Worm (Caenorhabditis elegans) whole organism, early embryonic: ENCODE measurements around the gene Y57G7A.3.

ENCODE experiments used
- B0310.2 ChIP-seq: sonication (generic microtip); optimal IDR thresholded peaks from 2 replicates; lab custom pipeline; 2016; ENCODE audit warnings: mild to moderate bottlenecking, missing genetic modification characterization, missing compliant biosample characterization
- F13C5.2 ChIP-seq: sonication (generic microtip); optimal IDR thresholded peaks from 2 replicates; lab custom pipeline; 2017; ENCODE audit warnings: mild to moderate bottlenecking, missing genetic modification characterization, inconsistent platforms, missing compliant biosample characterization
- aly-1 ChIP-seq: sonication (generic microtip); optimal IDR thresholded peaks from 2 replicates; lab custom pipeline; 2016; ENCODE audit warnings: missing genetic modification characterization, missing compliant biosample characterization
- ama-1 ChIP-seq: fragments of 150-350 bp; optimal IDR thresholded peaks from 2 replicates; lab custom pipeline; 2014
- ceh-13 ChIP-seq: fragments of 200-800 bp; sonication (Bioruptor generic); optimal IDR thresholded peaks from 2 replicates; lab custom pipeline; 2018; ENCODE audit warnings: mild to moderate bottlenecking, missing genetic modification characterization, missing compliant biosample characterization
- ceh-36 ChIP-seq: sonication (generic microtip); optimal IDR thresholded peaks from 2 replicates; lab custom pipeline; 2016; ENCODE audit warnings: missing genetic modification characterization, inconsistent platforms, missing compliant biosample characterization
- ets-7 ChIP-seq: sonication (generic microtip); optimal IDR thresholded peaks from 2 replicates; lab custom pipeline; 2016; ENCODE audit warnings: missing genotype, missing genetic modification characterization, missing compliant biosample characterization
- flt-1 ChIP-seq: fragments of 200-800 bp; sonication (Bioruptor generic); IDR thresholded peaks from 2 replicates; pipeline ENCODE4 v1.3.6; 2022; ENCODE audit warnings: missing genetic modification characterization, missing compliant biosample characterization
- hmbx-1 ChIP-seq: sonication (generic microtip); optimal IDR thresholded peaks from 2 replicates; lab custom pipeline; 2016; ENCODE audit warnings: mild to moderate bottlenecking, missing genetic modification characterization, missing compliant biosample characterization
- hmg-4 ChIP-seq: fragments of 200-800 bp; sonication (Bioruptor generic); optimal IDR thresholded peaks from 2 replicates; lab custom pipeline; 2018; ENCODE audit warnings: mild to moderate bottlenecking, missing genetic modification characterization, missing compliant biosample characterization
- hnd-1 ChIP-seq: sonication (generic microtip); optimal IDR thresholded peaks from 2 replicates; lab custom pipeline; 2016; ENCODE audit warnings: missing genetic modification characterization, missing compliant biosample characterization
- pes-1 ChIP-seq: fragments of 200-800 bp; sonication (Bioruptor generic); IDR thresholded peaks from 2 replicates; pipeline ENCODE4 v1.3.6; 2022; ENCODE audit warnings: missing genetic modification reagents, missing genetic modification characterization, missing compliant biosample characterization
- scrt-1 ChIP-seq: fragments of 200-800 bp; sonication (Bioruptor generic); IDR thresholded peaks from 2 replicates; pipeline ENCODE4 v1.3.6; 2022; ENCODE audit warnings: missing genetic modification characterization, missing compliant biosample characterization
- sea-1 ChIP-seq: fragments of 200-800 bp; sonication (Bioruptor generic); conservative IDR thresholded peaks from 2 replicates; pipeline ENCODE4 v1.3.6; 2022; ENCODE audit warnings: missing genetic modification characterization, missing compliant biosample characterization
- tbx-11 ChIP-seq: fragments of 200-800 bp; sonication (Bioruptor generic); IDR thresholded peaks from 2 replicates; pipeline ENCODE4 v1.3.6; 2022; ENCODE audit warnings: missing genetic modification characterization, missing compliant biosample characterization
- tbx-37 ChIP-seq: fragments of 200-800 bp; sonication (Bioruptor generic); conservative IDR thresholded peaks from 2 replicates; pipeline ENCODE4 v1.3.6; 2022; ENCODE audit warnings: missing genetic modification reagents, missing genetic modification characterization, missing compliant biosample characterization
- tra-4 ChIP-seq: sonication (generic microtip); optimal IDR thresholded peaks from 2 replicates; lab custom pipeline; 2017; ENCODE audit warnings: missing genetic modification characterization, missing compliant biosample characterization

Y57G7A.3 gene

DNA sequence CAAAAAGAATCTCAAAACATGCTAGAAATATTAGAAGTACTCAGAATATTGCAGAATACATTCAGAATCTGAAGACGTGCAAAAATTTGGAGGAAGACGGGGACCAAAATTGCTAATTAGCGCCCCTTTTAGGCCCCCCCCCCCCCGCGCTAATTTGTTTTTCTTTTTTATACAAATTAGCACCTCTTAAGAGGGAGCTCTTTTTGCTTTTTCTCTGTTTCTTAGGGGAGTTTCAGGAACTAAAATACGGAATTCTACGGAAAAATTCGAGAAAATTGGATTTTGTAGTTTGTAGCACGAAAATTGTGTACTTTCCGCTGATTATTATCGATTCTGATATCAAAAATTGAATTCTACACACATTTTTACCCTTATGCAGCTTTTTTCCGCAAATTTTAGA lies 16.0 kb downstream of the Y57G7A.3 start, which contains the start of gene glb-31:
glb-31 (minus strand) TSS at position 101 of the 400 bp plus-strand sequence.
- TF ChIP-seq tbx-37 (no peak), ets-7 (tag; lab: Kevin White, UChicago) (no peak), aly-1 (tag; lab: Kevin White, UChicago) (no peak), hmbx-1 (tag; lab: Kevin White, UChicago) (no peak), sea-1 (GFP tag; lab: Robert Waterston, UW) (no peak), pes-1 (GFP tag; lab: Robert Waterston, UW) (no peak), B0310.2 (tag; lab: Kevin White, UChicago) (no peak), ceh-36 (tag; lab: Kevin White, UChicago) (no peak), F13C5.2 (tag; lab: Kevin White, UChicago) (no peak), flt-1 (no peak), ama-1 (lab: Kevin White, UChicago) (no peak), tbx-11 (GFP tag; lab: Robert Waterston, UW) (no peak), hnd-1 (tag; lab: Kevin White, UChicago) (no peak), scrt-1 (GFP tag; lab: Robert Waterston, UW) (no peak), hmg-4 (GFP tag; lab: Kevin White, UChicago) (no peak), tra-4 (tag; lab: Kevin White, UChicago) (no peak), ceh-13 (GFP tag; lab: Kevin White, UChicago) (no peak)

DNA sequence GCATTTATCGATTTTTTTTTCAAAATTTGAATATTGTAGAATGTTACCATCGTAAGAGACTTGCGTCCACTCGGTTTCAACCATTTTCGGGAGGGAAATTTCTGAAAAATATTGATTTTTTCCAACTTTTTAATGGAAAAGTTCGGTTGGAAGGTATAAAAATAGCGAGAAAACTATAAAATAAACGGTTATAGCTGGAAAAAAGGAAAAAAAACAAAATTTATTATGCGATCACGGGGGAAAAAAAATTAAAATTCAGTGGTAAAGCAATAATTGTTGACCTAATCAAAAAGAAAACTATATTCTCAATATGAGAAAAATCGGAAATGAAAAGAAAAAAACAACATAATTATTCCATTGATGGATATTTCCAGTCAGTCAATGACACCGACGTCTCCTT lies 20.5 kb downstream of the Y57G7A.3 start, which contains the start of gene emc-2:
emc-2 (minus strand) TSS at position 101 of the 400 bp plus-strand sequence.
- TF ChIP-seq tbx-37 (no peak), scrt-1 (GFP tag; lab: Robert Waterston, UW) (no peak), ceh-13 (GFP tag; lab: Kevin White, UChicago) (no peak), ets-7 (tag; lab: Kevin White, UChicago) (no peak), pes-1 (GFP tag; lab: Robert Waterston, UW) (no peak), tbx-11 (GFP tag; lab: Robert Waterston, UW) (no peak), sea-1 (GFP tag; lab: Robert Waterston, UW) (no peak), flt-1 (no peak), tra-4 (tag; lab: Kevin White, UChicago) (no peak), F13C5.2 (tag; lab: Kevin White, UChicago) (no peak), ama-1 (lab: Kevin White, UChicago) (no peak), hmg-4 (GFP tag; lab: Kevin White, UChicago) (no peak), ceh-36 (tag; lab: Kevin White, UChicago) (no peak), hnd-1 (tag; lab: Kevin White, UChicago) (no peak), B0310.2 (tag; lab: Kevin White, UChicago) (no peak), hmbx-1 (tag; lab: Kevin White, UChicago) (no peak), aly-1 (tag; lab: Kevin White, UChicago) (no peak)

ce11 chrII:1306550-1306949 lies 21.0 kb downstream of the Y57G7A.3 start:
- TF ChIP-seq ets-7 (tag; lab: Kevin White, UChicago) (no peak), aly-1 (tag; lab: Kevin White, UChicago) (no peak), tbx-37 (no peak), ama-1 (lab: Kevin White, UChicago) (no peak), scrt-1 (GFP tag; lab: Robert Waterston, UW) (no peak), hmbx-1 (tag; lab: Kevin White, UChicago) (no peak), pes-1 (GFP tag; lab: Robert Waterston, UW) (no peak), hmg-4 (GFP tag; lab: Kevin White, UChicago) (no peak), B0310.2 (tag; lab: Kevin White, UChicago) (no peak), ceh-36 (tag; lab: Kevin White, UChicago) (no peak), hnd-1 (tag; lab: Kevin White, UChicago) (no peak), ceh-13 (GFP tag; lab: Kevin White, UChicago) (no peak), F13C5.2 (tag; lab: Kevin White, UChicago) (no peak), tbx-11 (GFP tag; lab: Robert Waterston, UW) (no peak), tra-4 (tag; lab: Kevin White, UChicago) (no peak), sea-1 (GFP tag; lab: Robert Waterston, UW) (no peak)

- TF ChIP-seq F13C5.2 (tag; lab: Kevin White, UChicago) (no peak), ceh-13 (GFP tag; lab: Kevin White, UChicago) (no peak), tra-4 (tag; lab: Kevin White, UChicago) (no peak), flt-1 (no peak), hnd-1 (tag; lab: Kevin White, UChicago) (no peak), ama-1 (lab: Kevin White, UChicago) (no peak)
Measured at ce11 chrII:1309892-1310516, 24.4 kb downstream of the Y57G7A.3 start, which contains the start of the genes alh-6 and fcho-1. Gene alh-6 (minus strand): TSS chrII:1310133. Gene fcho-1 (plus strand): TSS chrII:1310515.

DNA sequence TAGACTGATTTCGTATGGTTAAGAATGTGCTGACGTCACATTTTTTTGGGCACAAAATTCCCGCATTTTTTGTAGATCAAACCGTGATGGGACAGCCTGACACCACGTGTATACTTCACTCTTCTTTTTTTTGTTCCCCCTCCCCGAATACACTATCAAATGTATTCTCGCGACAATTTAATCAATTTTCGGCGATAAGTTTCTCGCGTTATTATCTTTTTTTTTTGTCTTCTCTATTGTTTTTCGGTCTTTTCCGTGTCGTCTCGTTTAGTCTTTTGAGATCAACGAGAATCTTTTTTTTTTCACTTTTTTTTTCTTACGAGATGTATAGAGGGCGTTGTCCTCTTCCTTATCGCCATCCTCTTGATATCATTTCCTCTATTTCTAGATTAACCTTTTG lies 29.7 kb downstream of the Y57G7A.3 start:
- TF ChIP-seq pes-1 (GFP tag; lab: Robert Waterston, UW) (no peak), tra-4 (tag; lab: Kevin White, UChicago) (no peak), tbx-37 (no peak), B0310.2 (tag; lab: Kevin White, UChicago) (no peak), flt-1 (no peak), ama-1 (lab: Kevin White, UChicago) (no peak), F13C5.2 (tag; lab: Kevin White, UChicago) (no peak), scrt-1 (GFP tag; lab: Robert Waterston, UW) (no peak), ceh-36 (tag; lab: Kevin White, UChicago) (no peak), ets-7 (tag; lab: Kevin White, UChicago) (no peak), hmbx-1 (tag; lab: Kevin White, UChicago) (no peak), sea-1 (GFP tag; lab: Robert Waterston, UW) (no peak)

DNA sequence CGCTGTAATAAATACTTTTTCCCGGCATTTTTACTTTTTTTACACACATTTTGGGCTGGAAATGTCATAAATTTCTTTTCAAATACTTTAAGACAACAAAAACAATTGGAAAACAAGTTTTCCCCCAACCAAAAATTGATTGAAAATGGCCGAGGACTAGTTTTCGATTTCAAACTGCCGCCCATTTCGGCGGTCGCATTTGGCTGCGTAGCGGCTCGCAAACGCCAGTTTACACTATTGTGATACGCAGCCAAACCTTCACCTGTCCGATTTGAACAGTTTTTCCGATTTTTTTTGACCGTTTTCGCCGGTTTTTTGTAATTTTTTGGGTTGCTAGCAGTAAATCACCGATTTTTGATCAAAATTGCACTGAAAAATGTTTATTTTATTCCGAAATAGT lies 34.8 kb downstream of the Y57G7A.3 start:
- peak; percentile 38 for TF ChIP-seq tra-4 (tag; lab: Kevin White, UChicago)
- no peak for TF ChIP-seq scrt-1 (GFP tag; lab: Robert Waterston, UW)
- peak; percentile 42 for TF ChIP-seq hmbx-1 (tag; lab: Kevin White, UChicago)
- TF ChIP-seq hmg-4 (GFP tag; lab: Kevin White, UChicago): peak; percentile 81
- TF ChIP-seq F13C5.2 (tag; lab: Kevin White, UChicago): peak; percentile 90
- 0 out of 2 replicates have a peak, but pooled peaks have one; percentile 17 for TF ChIP-seq tbx-37
- 0 out of 2 replicates have a peak, but pooled peaks have one; percentile 13 for TF ChIP-seq tbx-11 (GFP tag; lab: Robert Waterston, UW)
- TF ChIP-seq ama-1 (lab: Kevin White, UChicago): peak; percentile 77
- peak; percentile 72 for TF ChIP-seq pes-1 (GFP tag; lab: Robert Waterston, UW)
- TF ChIP-seq sea-1 (GFP tag; lab: Robert Waterston, UW): 0 out of 2 replicates have a peak, but pooled peaks have one; percentile 48
- peak; percentile 23 for TF ChIP-seq ceh-13 (GFP tag; lab: Kevin White, UChicago)
- TF ChIP-seq ceh-36 (tag; lab: Kevin White, UChicago): peak; percentile 49
- peak; percentile 52 for TF ChIP-seq B0310.2 (tag; lab: Kevin White, UChicago)
- TF ChIP-seq aly-1 (tag; lab: Kevin White, UChicago): no peak
- peak; percentile 64 for TF ChIP-seq flt-1
- peak; percentile 5 for TF ChIP-seq hnd-1 (tag; lab: Kevin White, UChicago)
- TF ChIP-seq ets-7 (tag; lab: Kevin White, UChicago): no peak
